Worm (Caenorhabditis elegans) whole organism, L4 larva: ENCODE data around the gene nhr-86.

Source experiments
- R02D3.7 ChIP-seq: fragments of 150-350 bp; sonication (generic microtip); optimal IDR thresholded peaks from 3 replicates; lab custom pipeline; 2014; ENCODE audit warnings: missing biosample characterization, missing genetic modification characterization
- daf-8 ChIP-seq: fragments of 200-800 bp; sonication (Bioruptor generic); IDR thresholded peaks from 2 replicates; pipeline ENCODE4 v1.3.6; 2022; ENCODE audit warnings: missing genetic modification characterization, missing compliant biosample characterization
- fkh-10 ChIP-seq: fragments of 150-350 bp; optimal IDR thresholded peaks from 2 replicates; lab custom pipeline; 2014; ENCODE audit warnings: missing biosample characterization, missing genetic modification reagents, missing genetic modification characterization
- jun-1 ChIP-seq: fragments of 150-350 bp; optimal IDR thresholded peaks from 2 replicates; lab custom pipeline; 2014; ENCODE audit warnings: missing biosample characterization, missing genetic modification reagents, missing genetic modification characterization
- nhr-76 ChIP-seq: fragments of 150-350 bp; optimal IDR thresholded peaks from 2 replicates; lab custom pipeline; 2014; ENCODE audit warnings: missing biosample characterization, missing genetic modification characterization
- ztf-11 ChIP-seq: fragments of 150-350 bp; optimal IDR thresholded peaks from 2 replicates; lab custom pipeline; 2014; ENCODE audit warnings: missing biosample characterization, missing genetic modification characterization

- no peak for TF ChIP-seq nhr-76 (tag; lab: Kevin White, UChicago)
- no peak for TF ChIP-seq daf-8 (GFP tag; lab: Robert Waterston, UW)
- no peak for TF ChIP-seq ztf-11
- no peak for TF ChIP-seq jun-1 (tag; lab: Kevin White, UChicago)
- TF ChIP-seq R02D3.7: no peak
- TF ChIP-seq fkh-10 (GFP tag; lab: Kevin White, UChicago): no peak
Measured at ce11 chrV:2018689-2019088, 48.0 kb downstream of the nhr-86 start, which contains the start of gene F59A7.14.
